Comparison of ENCODE assay signal across 1 fruit fly cellular context in genomic region chr2L:10260750-10261493, dm6.
TF ChIP-seq lines count a peak whose summit lies in the region.

Pten (minus strand) TSS chr2L:10261049.

TF ChIP-seq in whole organism, embryonic, 481 proteins besides CTCF, POLR2A, EP300 and RAD21 (continued from another document and continues in another):
- peak; percentile 87 for TF ChIP-seq knrl (GFP tag; IDR thresholded peaks at IDR 0.05; lab: Robert Waterston, UW; ENCODE audit: partially characterized antibody)
- TF ChIP-seq dan (GFP tag; IDR thresholded peaks at IDR 0.05; lab: Robert Waterston, UW): no peak
- TF ChIP-seq CG10209 (GFP tag; optimal IDR thresholded peaks at IDR 0.05; lab: Kevin White, UChicago): no peak
- peak; percentile 64 for TF ChIP-seq jumu (GFP tag; optimal IDR thresholded peaks at IDR 0.05; lab: Kevin White, UChicago)
- peak; percentile 64 for TF ChIP-seq NfI (GFP tag; optimal IDR thresholded peaks at IDR 0.05; lab: Kevin White, UChicago)
- TF ChIP-seq Doc3 (GFP tag; IDR thresholded peaks at IDR 0.05; lab: Robert Waterston, UW; ENCODE audit: partially characterized antibody): peak; percentile 66; the same call in 2 of the 3 replicates
- TF ChIP-seq ara (GFP tag; IDR thresholded peaks at IDR 0.05; lab: Robert Waterston, UW): no peak
- TF ChIP-seq cas (GFP tag; IDR thresholded peaks at IDR 0.05; lab: Robert Waterston, UW): no peak
- TF ChIP-seq ind (GFP tag; optimal IDR thresholded peaks at IDR 0.05; lab: Kevin White, UChicago): peak; percentile 71
- no peak for TF ChIP-seq Sox102F (GFP tag; optimal IDR thresholded peaks at IDR 0.05; lab: Kevin White, UChicago)
- no peak for TF ChIP-seq Ptx1 (GFP tag; IDR thresholded peaks at IDR 0.05; lab: Robert Waterston, UW)
- TF ChIP-seq CG6254 (GFP tag; optimal IDR thresholded peaks at IDR 0.05; lab: Kevin White, UChicago): peak; percentile 100
- peak; percentile 84 for TF ChIP-seq CG13287 (GFP tag; IDR thresholded peaks at IDR 0.05; lab: Robert Waterston, UW; ENCODE audit: partially characterized antibody)
- TF ChIP-seq CG1647 (GFP tag; optimal IDR thresholded peaks at IDR 0.05; lab: Kevin White, UChicago): peak; percentile 38
- no peak for TF ChIP-seq Neu2 (GFP tag; optimal IDR thresholded peaks at IDR 0.05; lab: Kevin White, UChicago; ENCODE audit: borderline replicate concordance)
- no peak for TF ChIP-seq chm (GFP tag; IDR thresholded peaks at IDR 0.05; lab: Robert Waterston, UW)
- TF ChIP-seq CG11695 (GFP tag; IDR thresholded peaks at IDR 0.05; lab: Robert Waterston, UW): peak; percentile 73; the same call in 1 of the 3 replicates
- peak; percentile 16 for TF ChIP-seq CG12744 (GFP tag; optimal IDR thresholded peaks at IDR 0.05; lab: Kevin White, UChicago)
- peak; percentile 76; the same call in 2 of the 3 replicates for TF ChIP-seq Dbx (GFP tag; IDR thresholded peaks at IDR 0.05; lab: Robert Waterston, UW)
- peak; percentile 80 for TF ChIP-seq gem (tag; optimal IDR thresholded peaks at IDR 0.05; lab: Kevin White, UChicago)
- TF ChIP-seq eve (GFP tag; optimal IDR thresholded peaks at IDR 0.05; lab: Kevin White, UChicago): peak in 1 of 2 experiments; percentile 8
- no peak for TF ChIP-seq CG3726 (GFP tag; IDR thresholded peaks at IDR 0.05; lab: Robert Waterston, UW)
- TF ChIP-seq slp2 (GFP tag; optimal IDR thresholded peaks at IDR 0.05; lab: Kevin White, UChicago): peak; percentile 66
- peak; percentile 89 for TF ChIP-seq Scr (GFP tag; IDR thresholded peaks at IDR 0.05; lab: Robert Waterston, UW; ENCODE audit: partially characterized antibody)
- no peak for TF ChIP-seq sens-2 (GFP tag; IDR thresholded peaks at IDR 0.05; lab: Robert Waterston, UW)
- peak in 1 of 3 experiments; percentile 84 for TF ChIP-seq lola (GFP tag; optimal IDR thresholded peaks at IDR 0.05; lab: Kevin White, UChicago)
- TF ChIP-seq odd (GFP tag; optimal IDR thresholded peaks at IDR 0.05; lab: Kevin White, UChicago): no peak
- TF ChIP-seq cad (GFP tag; optimal IDR thresholded peaks at IDR 0.05; lab: Kevin White, UChicago): peak; percentile 74
- TF ChIP-seq CG16779 (GFP tag; IDR thresholded peaks at IDR 0.05; lab: Robert Waterston, UW): no peak
- peak; percentile 31 for TF ChIP-seq pb (GFP tag; optimal IDR thresholded peaks at IDR 0.05; lab: Kevin White, UChicago)
- peak; percentile 75 for TF ChIP-seq Bteb2 (GFP tag; optimal IDR thresholded peaks at IDR 0.05; lab: Kevin White, UChicago)
- TF ChIP-seq Asciz (GFP tag; optimal IDR thresholded peaks at IDR 0.05; lab: Kevin White, UChicago): no peak
- TF ChIP-seq CG17186 (GFP tag; optimal IDR thresholded peaks at IDR 0.05; lab: Kevin White, UChicago): peak; percentile 44
- peak; percentile 78 for TF ChIP-seq CG32767 (GFP tag; IDR thresholded peaks at IDR 0.05; lab: Robert Waterston, UW)
- TF ChIP-seq cato (GFP tag; optimal IDR thresholded peaks at IDR 0.05; lab: Kevin White, UChicago; ENCODE audit: borderline replicate concordance): peak; percentile 67
- TF ChIP-seq Mad (GFP tag; optimal IDR thresholded peaks at IDR 0.05; lab: Kevin White, UChicago): peak; percentile 43
- no peak for TF ChIP-seq usp (GFP tag; optimal IDR thresholded peaks at IDR 0.05; lab: Kevin White, UChicago)
- peak; percentile 26 for TF ChIP-seq CG10431 (GFP tag; optimal IDR thresholded peaks at IDR 0.05; lab: Kevin White, UChicago)
- peak; percentile 73 for TF ChIP-seq Xrp1 (GFP tag; IDR thresholded peaks at IDR 0.05; lab: Robert Waterston, UW)
- peak; percentile 79 for TF ChIP-seq Max (GFP tag; optimal IDR thresholded peaks at IDR 0.05; lab: Kevin White, UChicago)
- TF ChIP-seq ttk (GFP tag; IDR thresholded peaks at IDR 0.05; lab: Robert Waterston, UW): no peak
- no peak for TF ChIP-seq CG8478 (optimal IDR thresholded peaks at IDR 0.05; lab: Kevin White, UChicago)
- TF ChIP-seq onecut (GFP tag; IDR thresholded peaks at IDR 0.05; lab: Robert Waterston, UW): no peak; the same call in 1 of the 2 replicates
- TF ChIP-seq sim (GFP tag; IDR thresholded peaks at IDR 0.05; lab: Robert Waterston, UW): no peak
- TF ChIP-seq Dip2 (GFP tag; IDR thresholded peaks at IDR 0.05; lab: Robert Waterston, UW): no peak
- TF ChIP-seq CG6175 (GFP tag; IDR thresholded peaks at IDR 0.05; lab: Robert Waterston, UW): no peak
- TF ChIP-seq CG12155 (GFP tag; optimal IDR thresholded peaks at IDR 0.05; lab: Kevin White, UChicago): peak; percentile 57
- no peak for TF ChIP-seq dimm (GFP tag; IDR thresholded peaks at IDR 0.05; lab: Robert Waterston, UW)
- no peak for TF ChIP-seq HLH3B (GFP tag; IDR thresholded peaks at IDR 0.05; lab: Robert Waterston, UW)
- TF ChIP-seq ab (GFP tag; optimal IDR thresholded peaks at IDR 0.05; lab: Kevin White, UChicago): no peak
- TF ChIP-seq shn (GFP tag; optimal IDR thresholded peaks at IDR 0.05; lab: Kevin White, UChicago): peak; percentile 5
- peak; percentile 50 for TF ChIP-seq tin (GFP tag; optimal IDR thresholded peaks at IDR 0.05; lab: Kevin White, UChicago)
- TF ChIP-seq CG2712 (tag; optimal IDR thresholded peaks at IDR 0.05; lab: Kevin White, UChicago): peak; percentile 83
- no peak for TF ChIP-seq CG2875 (GFP tag; optimal IDR thresholded peaks at IDR 0.05; lab: Kevin White, UChicago)
- no peak for TF ChIP-seq prd (optimal IDR thresholded peaks at IDR 0.05; lab: Kevin White, UChicago)
- TF ChIP-seq prd (GFP tag; IDR thresholded peaks at IDR 0.05; lab: Robert Waterston, UW): peak; percentile 70; the same call in 1 of the 3 replicates
- no peak for TF ChIP-seq bcd (GFP tag; optimal IDR thresholded peaks at IDR 0.05; lab: Kevin White, UChicago)
- TF ChIP-seq CG5953 (GFP tag; IDR thresholded peaks at IDR 0.05; lab: Robert Waterston, UW): no peak
- no peak for TF ChIP-seq TFAM (GFP tag; optimal IDR thresholded peaks at IDR 0.05; lab: Kevin White, UChicago)
- TF ChIP-seq pita (GFP tag; optimal IDR thresholded peaks at IDR 0.05; lab: Kevin White, UChicago): no peak
- TF ChIP-seq CG6791 (GFP tag; IDR thresholded peaks at IDR 0.05; lab: Robert Waterston, UW; ENCODE audit: partially characterized antibody): peak; percentile 93
- no peak for TF ChIP-seq jing (GFP tag; optimal IDR thresholded peaks at IDR 0.05; lab: Kevin White, UChicago)
- TF ChIP-seq fd64A (GFP tag; optimal IDR thresholded peaks at IDR 0.05; lab: Kevin White, UChicago): no peak
- no peak for TF ChIP-seq run (tag; optimal IDR thresholded peaks at IDR 0.05; lab: Kevin White, UChicago)
- no peak for TF ChIP-seq CkIIα-i1 (GFP tag; IDR thresholded peaks at IDR 0.05; lab: Robert Waterston, UW)
- TF ChIP-seq CG7839 (tag; optimal IDR thresholded peaks at IDR 0.05; lab: Kevin White, UChicago): no peak
- TF ChIP-seq CG17912 (GFP tag; optimal IDR thresholded peaks at IDR 0.05; lab: Kevin White, UChicago): peak; percentile 41
- no peak for TF ChIP-seq Mrtf (GFP tag; IDR thresholded peaks at IDR 0.05; lab: Robert Waterston, UW)
- TF ChIP-seq NC2β (GFP tag; optimal IDR thresholded peaks at IDR 0.05; lab: Kevin White, UChicago): peak; percentile 57
- TF ChIP-seq crol (GFP tag; IDR thresholded peaks at IDR 0.05; lab: Robert Waterston, UW): no peak
- TF ChIP-seq sens (GFP tag; lab: Kevin White, UChicago): peak; percentile 96
- no peak for TF ChIP-seq CG11085 (GFP tag; IDR thresholded peaks at IDR 0.05; lab: Robert Waterston, UW)
- TF ChIP-seq Deaf1 (tag; optimal IDR thresholded peaks at IDR 0.05; lab: Kevin White, UChicago): no peak
- peak; percentile 57 for TF ChIP-seq Mes4 (GFP tag; optimal IDR thresholded peaks at IDR 0.05; lab: Kevin White, UChicago)
- TF ChIP-seq CG17328 (GFP tag; IDR thresholded peaks at IDR 0.05; lab: Robert Waterston, UW): peak; percentile 44; the same call in 1 of the 2 replicates
- TF ChIP-seq CG18262 (tag; optimal IDR thresholded peaks at IDR 0.05; lab: Kevin White, UChicago): peak; percentile 84
- TF ChIP-seq grn (GFP tag; optimal IDR thresholded peaks at IDR 0.05; lab: Kevin White, UChicago): peak; percentile 49
- TF ChIP-seq tap (tag; optimal IDR thresholded peaks at IDR 0.05; lab: Kevin White, UChicago): no peak
- TF ChIP-seq zen2 (GFP tag; IDR thresholded peaks at IDR 0.05; lab: Robert Waterston, UW; ENCODE audit: partially characterized antibody): no peak; the same call in 2 of the 3 replicates
- peak; percentile 60 for TF ChIP-seq stwl (tag; optimal IDR thresholded peaks at IDR 0.05; lab: Kevin White, UChicago)
- peak; percentile 72 for TF ChIP-seq sqz (GFP tag; optimal IDR thresholded peaks at IDR 0.05; lab: Kevin White, UChicago)
- no peak for TF ChIP-seq CG4282 (GFP tag; optimal IDR thresholded peaks at IDR 0.05; lab: Kevin White, UChicago)
- TF ChIP-seq pnt (GFP tag; optimal IDR thresholded peaks at IDR 0.05; lab: Kevin White, UChicago): peak; percentile 58
- no peak for TF ChIP-seq toy (GFP tag; IDR thresholded peaks at IDR 0.05; lab: Robert Waterston, UW)
- peak; percentile 44; the same call in 1 of the 2 replicates for TF ChIP-seq MBD-R2 (GFP tag; IDR thresholded peaks at IDR 0.05; lab: Robert Waterston, UW)
- no peak for TF ChIP-seq exex (tag; optimal IDR thresholded peaks at IDR 0.05; lab: Kevin White, UChicago)
- peak; percentile 49 for TF ChIP-seq Spps (tag; optimal IDR thresholded peaks at IDR 0.05; lab: Kevin White, UChicago)
- TF ChIP-seq wdn (GFP tag; IDR thresholded peaks at IDR 0.05; lab: Robert Waterston, UW): 0 out of 2 replicates have a peak, but pooled peaks have one; percentile 21
- TF ChIP-seq CG10147 (GFP tag; optimal IDR thresholded peaks at IDR 0.05; lab: Kevin White, UChicago): peak; percentile 38
- peak; percentile 94 for TF ChIP-seq HLH4C (GFP tag; IDR thresholded peaks at IDR 0.05; lab: Robert Waterston, UW; ENCODE audit: partially characterized antibody)
- TF ChIP-seq sd (tag; optimal IDR thresholded peaks at IDR 0.05; lab: Kevin White, UChicago): peak; percentile 4
- TF ChIP-seq slou (GFP tag; optimal IDR thresholded peaks at IDR 0.05; lab: Kevin White, UChicago): peak; percentile 63
- TF ChIP-seq D (optimal IDR thresholded peaks at IDR 0.05; lab: Kevin White, UChicago): no peak
- TF ChIP-seq D (GFP tag; optimal IDR thresholded peaks at IDR 0.05; lab: Kevin White, UChicago): peak; percentile 65
- TF ChIP-seq maf-S (GFP tag; optimal IDR thresholded peaks at IDR 0.05; lab: Kevin White, UChicago): peak; percentile 64
- no peak for TF ChIP-seq lmd (GFP tag; IDR thresholded peaks at IDR 0.05; lab: Robert Waterston, UW)
- TF ChIP-seq MTF-1 (GFP tag; optimal IDR thresholded peaks at IDR 0.05; lab: Kevin White, UChicago; ENCODE audit: borderline replicate concordance): no peak
- TF ChIP-seq HLH54F (GFP tag; optimal IDR thresholded peaks at IDR 0.05; lab: Kevin White, UChicago): peak; percentile 51
- TF ChIP-seq MESR4 (GFP tag; optimal IDR thresholded peaks at IDR 0.05; lab: Kevin White, UChicago): peak; percentile 92
- peak; percentile 4 for TF ChIP-seq CG7928 (GFP tag; optimal IDR thresholded peaks at IDR 0.05; lab: Kevin White, UChicago)
- TF ChIP-seq NC2α (GFP tag; optimal IDR thresholded peaks at IDR 0.05; lab: Kevin White, UChicago): peak; percentile 31
- TF ChIP-seq CG4328 (GFP tag; optimal IDR thresholded peaks at IDR 0.05; lab: Kevin White, UChicago): peak; percentile 45
- TF ChIP-seq ac (GFP tag; optimal IDR thresholded peaks at IDR 0.05; lab: Kevin White, UChicago): no peak
- no peak for TF ChIP-seq ftz-f1 (GFP tag; optimal IDR thresholded peaks at IDR 0.05; lab: Kevin White, UChicago)
- no peak for TF ChIP-seq CG12769 (tag; optimal IDR thresholded peaks at IDR 0.05; lab: Kevin White, UChicago)
- TF ChIP-seq Side (GFP tag; optimal IDR thresholded peaks at IDR 0.05; lab: Kevin White, UChicago): peak; percentile 67
- no peak for TF ChIP-seq Oaz (GFP tag; IDR thresholded peaks at IDR 0.05; lab: Robert Waterston, UW)
- TF ChIP-seq CG4820 (GFP tag; optimal IDR thresholded peaks at IDR 0.05; lab: Kevin White, UChicago): peak; percentile 76
- no peak for TF ChIP-seq H15 (GFP tag; IDR thresholded peaks at IDR 0.05; lab: Robert Waterston, UW)
- no peak for TF ChIP-seq klu (GFP tag; IDR thresholded peaks at IDR 0.05; lab: Robert Waterston, UW)
- TF ChIP-seq Sox100B (GFP tag; optimal IDR thresholded peaks at IDR 0.05; lab: Kevin White, UChicago): peak; percentile 63
- no peak for TF ChIP-seq ro (GFP tag; IDR thresholded peaks at IDR 0.05; lab: Robert Waterston, UW)
- TF ChIP-seq ranshi (GFP tag; IDR thresholded peaks at IDR 0.05; lab: Robert Waterston, UW): no peak
- TF ChIP-seq CG4707 (GFP tag; optimal IDR thresholded peaks at IDR 0.05; lab: Kevin White, UChicago): peak; percentile 61
- no peak for TF ChIP-seq danr (GFP tag; IDR thresholded peaks at IDR 0.05; lab: Robert Waterston, UW)
- TF ChIP-seq az2 (GFP tag; optimal IDR thresholded peaks at IDR 0.05; lab: Kevin White, UChicago): peak; percentile 62
- TF ChIP-seq Hr3 (GFP tag; optimal IDR thresholded peaks at IDR 0.05; lab: Kevin White, UChicago): peak; percentile 58
- TF ChIP-seq CG1024 (GFP tag; IDR thresholded peaks at IDR 0.05; lab: Robert Waterston, UW): peak; percentile 90
- TF ChIP-seq Elba2 (GFP tag; optimal IDR thresholded peaks at IDR 0.05; lab: Kevin White, UChicago): peak; percentile 12
- peak; percentile 59 for TF ChIP-seq gro (GFP tag; optimal IDR thresholded peaks at IDR 0.05; lab: Kevin White, UChicago)
- no peak for TF ChIP-seq Hand (GFP tag; optimal IDR thresholded peaks at IDR 0.05; lab: Kevin White, UChicago)
- peak in 1 of 2 experiments; percentile 54 for TF ChIP-seq bsh (GFP tag; optimal IDR thresholded peaks at IDR 0.05; lab: Kevin White, UChicago)
- TF ChIP-seq aop (GFP tag; IDR thresholded peaks at IDR 0.05; lab: Robert Waterston, UW): no peak
- TF ChIP-seq CG14667 (GFP tag; IDR thresholded peaks at IDR 0.05; lab: Robert Waterston, UW): no peak; the same call in 1 of the 2 replicates
- TF ChIP-seq CG7271 (tag; optimal IDR thresholded peaks at IDR 0.05; lab: Kevin White, UChicago): peak; percentile 16
- TF ChIP-seq CrebB (tag; optimal IDR thresholded peaks at IDR 0.05; lab: Kevin White, UChicago): no peak
- TF ChIP-seq CG10654 (GFP tag; optimal IDR thresholded peaks at IDR 0.05; lab: Kevin White, UChicago): peak; percentile 62
- no peak for TF ChIP-seq abd-A (tag; optimal IDR thresholded peaks at IDR 0.05; lab: Kevin White, UChicago)
- TF ChIP-seq Nf-YA (GFP tag; IDR thresholded peaks at IDR 0.05; lab: Robert Waterston, UW): no peak
- peak; percentile 82 for TF ChIP-seq CG4424 (GFP tag; optimal IDR thresholded peaks at IDR 0.05; lab: Kevin White, UChicago)
- peak; percentile 87 for TF ChIP-seq ato (GFP tag; IDR thresholded peaks at IDR 0.05; lab: Robert Waterston, UW; ENCODE audit: partially characterized antibody)
- TF ChIP-seq CG14014 (GFP tag; IDR thresholded peaks at IDR 0.05; lab: Robert Waterston, UW): peak; percentile 61; the same call in 1 of the 2 replicates
- TF ChIP-seq CG15073 (GFP tag; optimal IDR thresholded peaks at IDR 0.05; lab: Kevin White, UChicago): no peak
